Fruit fly (Drosophila melanogaster) whole organism, pupa: ENCODE measurements around the gene Mst89B.

Source experiments
- CG10348 ChIP-seq: fragments of 200-800 bp; sonication (Bioruptor generic); IDR thresholded peaks from 2 replicates; pipeline ENCODE4 v1.3.6; 2022; ENCODE audit warnings: missing biosample characterization, missing genetic modification characterization
- CG12605 ChIP-seq: fragments of 200-800 bp; sonication (Bioruptor generic); IDR thresholded peaks from 2 replicates; pipeline ENCODE4 v1.3.6; 2022; ENCODE audit warnings: missing biosample characterization, missing genetic modification characterization
- CG13204 ChIP-seq: fragments of 200-800 bp; sonication (Bioruptor generic); optimal IDR thresholded peaks from 2 replicates; lab custom pipeline; 2018; ENCODE audit warnings: missing biosample characterization, mild to moderate bottlenecking, missing genetic modification characterization, moderate library complexity
- CG14655 ChIP-seq: fragments of 200-800 bp; sonication (Bioruptor generic); optimal IDR thresholded peaks from 3 replicates; lab custom pipeline; 2017; ENCODE audit warnings: mild to moderate bottlenecking, missing biosample characterization, missing genetic modification reagents, missing genetic modification characterization
- CG15710 ChIP-seq: fragments of 200-800 bp; sonication (Bioruptor generic); optimal IDR thresholded peaks from 2 replicates; lab custom pipeline; 2018; ENCODE audit warnings: missing biosample characterization, mild to moderate bottlenecking, missing genetic modification characterization, moderate library complexity
- CG17806 ChIP-seq: fragments of 200-800 bp; sonication (Bioruptor generic); optimal IDR thresholded peaks from 2 replicates; lab custom pipeline; 2018; ENCODE audit warnings: missing biosample characterization, mild to moderate bottlenecking, missing genetic modification characterization, moderate library complexity
- CG32121 ChIP-seq: fragments of 200-800 bp; sonication (Bioruptor generic); IDR thresholded peaks from 2 replicates; pipeline ENCODE4 v1.3.6; 2022; ENCODE audit warnings: missing biosample characterization, missing genetic modification characterization
- CG34367 ChIP-seq: fragments of 200-800 bp; sonication (Bioruptor generic); optimal IDR thresholded peaks from 2 replicates; lab custom pipeline; 2018; ENCODE audit warnings: missing biosample characterization, mild to moderate bottlenecking, missing genetic modification characterization
- CG4496 ChIP-seq: fragments of 200-800 bp; sonication (Bioruptor generic); IDR thresholded peaks from 3 replicates; pipeline ENCODE4 v1.3.6; 2022; ENCODE audit warnings: missing biosample characterization, missing genetic modification characterization
- CG8159 ChIP-seq: fragments of 200-800 bp; sonication (Bioruptor generic); optimal IDR thresholded peaks from 3 replicates; lab custom pipeline; 2018; ENCODE audit warnings: missing biosample characterization, mild to moderate bottlenecking, missing genetic modification characterization, moderate library complexity
- CG8301 ChIP-seq: fragments of 200-800 bp; sonication (Bioruptor generic); optimal IDR thresholded peaks from 2 replicates; lab custom pipeline; 2018; ENCODE audit warnings: missing biosample characterization, mild to moderate bottlenecking, missing genetic modification characterization
- CG9948 ChIP-seq: fragments of 200-800 bp; sonication (Bioruptor generic); optimal IDR thresholded peaks from 2 replicates; lab custom pipeline; 2018; ENCODE audit warnings: missing biosample characterization, mild to moderate bottlenecking, missing genetic modification characterization, moderate library complexity
- D1 ChIP-seq: fragments of 200-800 bp; sonication (Bioruptor generic); optimal IDR thresholded peaks from 2 replicates; lab custom pipeline; 2018; ENCODE audit warnings: missing biosample characterization, mild to moderate bottlenecking, missing genetic modification characterization, moderate library complexity
- EcR ChIP-seq: fragments of 200-800 bp; sonication (Bioruptor generic); optimal IDR thresholded peaks from 3 replicates; lab custom pipeline; 2019; ENCODE audit warnings: missing biosample characterization, missing genetic modification characterization, mild to moderate bottlenecking, moderate library complexity, missing genetic modification reagents
- Ets98B ChIP-seq: fragments of 200-800 bp; sonication (Bioruptor generic); IDR thresholded peaks from 2 replicates; pipeline ENCODE4 v1.3.6; 2022; ENCODE audit warnings: missing biosample characterization, missing genetic modification characterization
- Pif1A ChIP-seq: fragments of 200-800 bp; sonication (Bioruptor generic); optimal IDR thresholded peaks from 3 replicates; lab custom pipeline; 2016; ENCODE audit warnings: missing biosample characterization, missing genetic modification characterization
- Pif1B ChIP-seq: fragments of 200-800 bp; sonication (Bioruptor generic); optimal IDR thresholded peaks from 3 replicates; lab custom pipeline; 2016; ENCODE audit warnings: missing biosample characterization, missing genetic modification characterization
- Snoo ChIP-seq: fragments of 200-800 bp; sonication (Bioruptor generic); optimal IDR thresholded peaks from 3 replicates; lab custom pipeline; 2017; ENCODE audit warnings: missing biosample characterization, mild to moderate bottlenecking, missing genetic modification characterization, inconsistent platforms
- fd96Ca ChIP-seq: fragments of 200-800 bp; sonication (Bioruptor generic); IDR thresholded peaks from 3 replicates; pipeline ENCODE4 v1.3.6; 2022; ENCODE audit warnings: missing biosample characterization, missing genetic modification characterization
- gl ChIP-seq: fragments of 200-800 bp; sonication (Bioruptor generic); optimal IDR thresholded peaks from 2 replicates; lab custom pipeline; 2018; ENCODE audit warnings: missing biosample characterization, mild to moderate bottlenecking, missing genetic modification characterization
- rn ChIP-seq: fragments of 200-800 bp; sonication (Bioruptor generic); IDR thresholded peaks from 2 replicates; pipeline ENCODE4 v1.3.6; 2022; ENCODE audit warnings: missing biosample characterization, missing genetic modification characterization

The Mst89B gene

DNA sequence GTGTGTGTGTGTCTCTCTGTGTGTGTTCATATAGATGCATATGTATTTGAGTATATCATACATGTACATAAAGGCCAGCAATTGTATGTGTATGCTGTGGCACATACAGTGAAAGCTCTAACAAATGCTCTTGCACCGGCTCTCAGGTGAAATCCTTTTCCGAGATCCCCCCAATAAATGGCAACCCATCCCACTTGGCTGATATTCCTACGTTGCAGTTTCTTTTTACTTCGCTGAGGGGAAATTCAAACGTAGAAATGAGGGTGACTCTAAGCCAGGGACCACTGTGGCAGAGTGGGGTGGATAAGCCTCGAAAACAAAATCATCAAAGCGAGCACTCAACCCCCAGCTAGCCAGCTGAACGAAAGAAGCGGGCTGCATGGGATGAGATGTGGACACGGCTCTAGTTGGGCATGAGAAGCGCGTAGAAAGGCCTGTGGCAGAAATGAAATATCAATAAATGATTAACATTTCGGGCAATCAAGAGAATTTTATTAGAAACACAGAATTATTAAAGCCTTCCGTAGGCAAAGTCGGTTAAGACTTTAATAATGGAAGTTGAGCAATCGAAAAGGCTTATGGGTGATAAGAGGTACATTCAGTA, 44.4 kb upstream of the Mst89B start:
- TF ChIP-seq CG32121 (GFP tag; lab: Robert Waterston, UW) (peak; percentile 100), gl (tag; lab: Kevin White, UChicago) (peak; percentile 92), CG34367 (peak; percentile 94), CG13204 (GFP tag; lab: Kevin White, UChicago) (peak; percentile 84), CG14655 (GFP tag; lab: Kevin White, UChicago) (peak; percentile 96), Ets98B (GFP tag; lab: Robert Waterston, UW) (peak; percentile 100), CG17806 (tag; lab: Kevin White, UChicago) (peak; percentile 97), fd96Ca (peak; percentile 100), CG12605 (peak; percentile 99), EcR (GFP tag; lab: Kevin White, UChicago) (peak; percentile 84), D1 (tag; lab: Kevin White, UChicago) (peak; percentile 47), CG9948 (peak; percentile 93), CG10348 (peak; percentile 98), rn (GFP tag; lab: Robert Waterston, UW) (peak; percentile 98), Pif1B (GFP tag; lab: Kevin White, UChicago) (peak; percentile 99), Pif1A (GFP tag; lab: Kevin White, UChicago) (peak; percentile 99), CG4496 (peak; percentile 100), CG8159 (tag; lab: Kevin White, UChicago) (peak; percentile 92), CG8301 (tag; lab: Kevin White, UChicago) (peak; percentile 98), Snoo (tag; lab: Kevin White, UChicago) (peak; percentile 87), CG15710 (tag; lab: Kevin White, UChicago) (peak; percentile 94)

dm6 chr3R:16223252-16224037, 43.4 kb upstream of the Mst89B start:
- TF ChIP-seq Snoo (tag; lab: Kevin White, UChicago), result no peak
- TF ChIP-seq CG34367, result peak; percentile 77
- peak; percentile 25 for TF ChIP-seq Pif1B (GFP tag; lab: Kevin White, UChicago)
- TF ChIP-seq CG8301 (tag; lab: Kevin White, UChicago), result peak; percentile 93
- TF ChIP-seq CG10348, result no peak
- TF ChIP-seq CG9948, result peak; percentile 91
- TF ChIP-seq Ets98B (GFP tag; lab: Robert Waterston, UW), result no peak; the same call in 1 of the 2 replicates
- TF ChIP-seq CG32121 (GFP tag; lab: Robert Waterston, UW), result no peak
- TF ChIP-seq fd96Ca, result 0 out of 3 replicates have a peak, but pooled peaks have one; percentile 19
- peak; percentile 36 for TF ChIP-seq Pif1A (GFP tag; lab: Kevin White, UChicago)
- TF ChIP-seq CG12605, result no peak
- TF ChIP-seq CG8159 (tag; lab: Kevin White, UChicago), result peak; percentile 91
- peak; percentile 77 for TF ChIP-seq EcR (GFP tag; lab: Kevin White, UChicago)
- peak; percentile 91 for TF ChIP-seq CG17806 (tag; lab: Kevin White, UChicago)
- peak; percentile 34 for TF ChIP-seq gl (tag; lab: Kevin White, UChicago)
- peak; percentile 92 for TF ChIP-seq CG13204 (GFP tag; lab: Kevin White, UChicago)
- TF ChIP-seq CG14655 (GFP tag; lab: Kevin White, UChicago), result peak; percentile 91
- TF ChIP-seq rn (GFP tag; lab: Robert Waterston, UW), result 0 out of 2 replicates have a peak, but pooled peaks have one; percentile 17
- TF ChIP-seq D1 (tag; lab: Kevin White, UChicago), result peak; percentile 89
- peak; percentile 81 for TF ChIP-seq CG15710 (tag; lab: Kevin White, UChicago)
- TF ChIP-seq CG4496, result 0 out of 3 replicates have a peak, but pooled peaks have one; percentile 34

DNA sequence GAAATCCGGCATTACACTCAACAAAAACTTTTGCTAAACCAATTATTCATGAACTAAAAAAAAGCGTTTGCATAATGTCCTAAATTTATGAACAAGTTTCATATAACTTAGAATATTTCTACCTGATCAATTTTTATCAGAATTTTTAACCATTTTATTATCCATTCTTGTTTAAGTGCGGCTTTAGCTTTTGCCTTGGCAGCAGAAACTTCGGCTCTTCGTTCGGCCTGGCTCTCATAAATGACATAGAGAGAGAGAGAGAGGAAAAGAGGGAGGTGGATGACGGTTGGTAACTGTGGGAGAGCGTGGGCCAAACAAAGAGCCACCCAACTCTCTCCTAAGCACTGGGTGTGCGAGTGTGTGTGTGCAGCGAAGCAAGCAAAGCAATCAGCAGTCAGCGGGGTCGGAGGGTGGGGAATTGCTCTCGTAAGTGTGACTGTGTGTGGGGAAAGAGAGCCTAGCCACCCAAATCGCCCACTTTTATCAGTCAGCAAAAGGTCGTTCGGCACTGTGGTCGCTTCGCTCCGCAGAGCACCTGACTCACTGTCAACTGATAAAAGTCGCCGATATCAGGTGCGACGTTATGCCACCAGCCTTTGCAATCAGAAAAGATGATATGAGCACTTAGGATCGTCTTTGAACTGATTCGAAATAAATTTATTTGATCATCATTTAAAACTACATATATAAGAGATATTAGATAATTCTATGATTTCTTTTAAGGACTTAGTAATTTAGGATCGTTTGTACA, 42.2 kb upstream of the Mst89B start:
- TF ChIP-seq CG10348 (no peak), Pif1B (GFP tag; lab: Kevin White, UChicago) (peak; percentile 96), EcR (GFP tag; lab: Kevin White, UChicago) (peak; percentile 83), CG8301 (tag; lab: Kevin White, UChicago) (peak; percentile 99), CG8159 (tag; lab: Kevin White, UChicago) (peak; percentile 98), Pif1A (GFP tag; lab: Kevin White, UChicago) (peak; percentile 97), Snoo (tag; lab: Kevin White, UChicago) (peak; percentile 83), D1 (tag; lab: Kevin White, UChicago) (peak; percentile 96), CG17806 (tag; lab: Kevin White, UChicago) (peak; percentile 98), Ets98B (GFP tag; lab: Robert Waterston, UW) (no peak), CG15710 (tag; lab: Kevin White, UChicago) (peak; percentile 99), gl (tag; lab: Kevin White, UChicago) (peak; percentile 97), CG13204 (GFP tag; lab: Kevin White, UChicago) (peak; percentile 96), CG34367 (peak; percentile 98), CG12605 (no peak), CG9948 (peak; percentile 98), CG4496 (no peak), rn (GFP tag; lab: Robert Waterston, UW) (no peak), CG32121 (GFP tag; lab: Robert Waterston, UW) (no peak), fd96Ca (no peak), CG14655 (GFP tag; lab: Kevin White, UChicago) (peak; percentile 97)

DNA sequence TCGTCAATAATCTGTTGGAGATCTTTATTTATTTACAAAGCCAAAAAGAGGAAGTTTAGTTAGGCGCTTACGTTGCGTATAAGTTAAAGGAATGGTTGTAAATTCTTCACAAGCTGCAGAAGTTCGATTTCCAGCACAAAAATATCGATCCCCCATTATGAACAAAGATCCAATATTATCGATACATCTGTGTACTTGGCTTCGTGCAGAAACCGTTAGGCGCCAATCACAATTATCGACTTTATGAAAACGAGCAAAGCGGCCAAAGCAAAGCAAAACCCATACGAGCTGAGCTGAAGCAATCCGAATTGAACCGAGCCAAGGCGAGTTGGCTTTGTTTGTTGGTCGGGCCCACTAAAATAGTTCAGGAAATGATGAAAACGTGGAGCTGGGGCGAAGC, 41.5 kb upstream of the Mst89B start, which contains the start of gene tara:
TSS of gene tara (plus strand) at position 301 of the 400 bp plus-strand sequence.
- TF ChIP-seq CG13204 (GFP tag; lab: Kevin White, UChicago), result no peak
